Fruit fly (Drosophila melanogaster): ENCODE data around the gene kibra.

Gene kibra

DNA sequence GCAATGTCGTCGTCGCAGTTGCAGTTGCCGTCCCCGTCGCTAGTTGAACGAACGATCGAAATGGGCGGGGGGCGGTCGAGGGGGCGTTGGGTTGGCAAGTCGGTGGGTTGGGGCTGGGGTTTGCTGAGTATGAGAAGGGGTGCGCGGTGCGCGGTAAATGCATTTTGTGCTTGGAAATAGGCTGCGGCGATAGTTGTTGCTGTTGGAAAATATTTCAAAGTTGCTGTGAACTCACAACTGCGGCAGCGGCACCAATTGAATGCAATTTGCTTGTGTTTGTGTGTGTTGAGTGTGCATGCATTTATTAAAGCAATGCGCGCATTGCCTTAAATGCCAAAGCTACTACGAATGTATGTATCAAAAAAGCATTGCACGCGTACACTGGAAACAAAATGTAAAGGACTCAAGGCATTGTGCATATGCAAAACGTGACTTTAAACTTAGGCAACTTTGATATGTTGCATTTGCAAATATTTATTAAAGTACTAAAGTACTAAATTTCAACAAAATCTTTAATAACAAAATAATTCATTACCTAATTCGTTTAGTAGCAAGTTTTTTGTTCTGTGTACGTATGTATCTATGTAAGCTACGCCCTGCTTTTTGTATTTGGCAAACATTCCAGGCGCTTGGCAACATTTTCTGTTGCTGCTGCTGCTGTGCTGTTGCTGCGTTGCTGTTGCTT, 9.0 kb downstream of the kibra start:
- TF ChIP-seq Ets98B (GFP tag; IDR thresholded peaks at IDR 0.05) = peak; percentile 97
- peak; percentile 78 for TF ChIP-seq gl (tag; optimal IDR thresholded peaks at IDR 0.05)
- peak; percentile 94 for TF ChIP-seq Pif1A (GFP tag; optimal IDR thresholded peaks at IDR 0.05)
- TF ChIP-seq CG8159 (tag; optimal IDR thresholded peaks at IDR 0.05) = peak; percentile 88
- TF ChIP-seq CG12605 (GFP tag; IDR thresholded peaks at IDR 0.05) = peak; percentile 95
- TF ChIP-seq CG13204 (GFP tag; optimal IDR thresholded peaks at IDR 0.05) = peak; percentile 56
- TF ChIP-seq Snoo (tag; optimal IDR thresholded peaks at IDR 0.05) = peak; percentile 33
- peak; percentile 98 for TF ChIP-seq CG14655 (GFP tag; optimal IDR thresholded peaks at IDR 0.05)
- peak; percentile 90 for TF ChIP-seq D1 (tag; optimal IDR thresholded peaks at IDR 0.05)
- peak; percentile 96 for TF ChIP-seq rn (GFP tag; IDR thresholded peaks at IDR 0.05)
- peak; percentile 88 for TF ChIP-seq CG15710 (tag; optimal IDR thresholded peaks at IDR 0.05)
- peak; percentile 96 for TF ChIP-seq fd96Ca (GFP tag; IDR thresholded peaks at IDR 0.05)
- peak; percentile 99 for TF ChIP-seq CG4496 (GFP tag; IDR thresholded peaks at IDR 0.05)
- peak; percentile 83 for TF ChIP-seq CG10348 (GFP tag; IDR thresholded peaks at IDR 0.05)
- peak; percentile 98 for TF ChIP-seq CG8301 (tag; optimal IDR thresholded peaks at IDR 0.05)
- peak; percentile 92 for TF ChIP-seq Pif1B (GFP tag; optimal IDR thresholded peaks at IDR 0.05)
- TF ChIP-seq CG17806 (tag; optimal IDR thresholded peaks at IDR 0.05) = peak; percentile 94
- TF ChIP-seq CG32121 (GFP tag; IDR thresholded peaks at IDR 0.05) = peak; percentile 98
- TF ChIP-seq CG9948 (tag; optimal IDR thresholded peaks at IDR 0.05) = peak; percentile 97
- peak; percentile 79 for TF ChIP-seq EcR (GFP tag; optimal IDR thresholded peaks at IDR 0.05)
- TF ChIP-seq CG34367 (tag; optimal IDR thresholded peaks at IDR 0.05) = peak; percentile 93

DNA sequence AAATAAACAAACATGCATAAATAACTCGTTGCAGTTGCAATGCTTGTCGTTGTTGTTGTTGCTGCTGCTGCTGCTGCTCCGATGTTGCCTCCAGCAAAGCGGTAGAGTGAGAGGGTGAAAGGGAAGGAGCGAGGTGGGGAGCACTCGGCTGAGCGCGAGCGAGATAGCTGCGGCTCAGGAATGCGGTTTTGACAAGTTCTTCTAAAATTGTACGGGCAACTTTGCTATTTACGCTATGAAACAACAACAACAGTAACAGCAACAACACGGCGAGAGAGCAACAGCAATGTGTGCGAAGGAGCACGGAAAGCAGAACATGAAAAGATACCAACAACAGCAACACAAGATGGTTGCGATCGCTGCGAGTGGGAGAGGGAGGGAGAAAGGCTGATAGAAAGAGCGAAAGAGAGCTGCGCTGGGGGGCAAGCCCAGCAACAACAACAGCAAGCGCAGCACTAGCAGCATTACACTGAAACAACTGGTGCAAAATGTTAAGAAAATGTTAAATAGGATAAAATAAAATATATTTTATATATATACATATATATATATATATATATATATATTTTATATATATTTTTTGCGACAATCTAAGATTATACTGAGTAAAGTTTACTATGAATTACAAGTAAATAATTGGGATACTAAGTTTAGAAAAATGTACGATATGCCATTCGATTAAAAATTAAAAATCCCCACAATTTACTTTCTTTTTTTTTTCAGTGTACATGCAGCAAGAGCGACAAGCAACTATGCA, 9.7 kb downstream of the kibra start:
- TF ChIP-seq gl (tag; optimal IDR thresholded peaks at IDR 0.05) = peak; percentile 72
- peak; percentile 78 for TF ChIP-seq CG13204 (GFP tag; optimal IDR thresholded peaks at IDR 0.05)
- 0 out of 2 replicates have a peak, but pooled peaks have one; percentile 13 for TF ChIP-seq rn (GFP tag; IDR thresholded peaks at IDR 0.05)
- no peak for TF ChIP-seq Pif1B (GFP tag; optimal IDR thresholded peaks at IDR 0.05)
- TF ChIP-seq fd96Ca (GFP tag; IDR thresholded peaks at IDR 0.05) = peak; percentile 75
- TF ChIP-seq CG8159 (tag; optimal IDR thresholded peaks at IDR 0.05) = peak; percentile 94
- peak; percentile 95 for TF ChIP-seq CG8301 (tag; optimal IDR thresholded peaks at IDR 0.05)
- peak; percentile 92 for TF ChIP-seq CG17806 (tag; optimal IDR thresholded peaks at IDR 0.05)
- TF ChIP-seq CG14655 (GFP tag; optimal IDR thresholded peaks at IDR 0.05) = peak; percentile 81
- TF ChIP-seq CG34367 (tag; optimal IDR thresholded peaks at IDR 0.05) = peak; percentile 63
- peak; percentile 92 for TF ChIP-seq CG9948 (tag; optimal IDR thresholded peaks at IDR 0.05)
- TF ChIP-seq Ets98B (GFP tag; IDR thresholded peaks at IDR 0.05) = peak; percentile 45
- peak; percentile 88 for TF ChIP-seq EcR (GFP tag; optimal IDR thresholded peaks at IDR 0.05)
- TF ChIP-seq Snoo (tag; optimal IDR thresholded peaks at IDR 0.05) = peak; percentile 35
- TF ChIP-seq Pif1A (GFP tag; optimal IDR thresholded peaks at IDR 0.05) = no peak
- TF ChIP-seq CG10348 (GFP tag; IDR thresholded peaks at IDR 0.05) = no peak
- TF ChIP-seq CG12605 (GFP tag; IDR thresholded peaks at IDR 0.05) = 0 out of 2 replicates have a peak, but pooled peaks have one; percentile 8
- TF ChIP-seq CG4496 (GFP tag; IDR thresholded peaks at IDR 0.05) = peak; percentile 76; the same call in 2 of the 3 replicates
- TF ChIP-seq CG32121 (GFP tag; IDR thresholded peaks at IDR 0.05) = peak; percentile 38
- peak; percentile 45 for TF ChIP-seq D1 (tag; optimal IDR thresholded peaks at IDR 0.05)
- peak; percentile 80 for TF ChIP-seq CG15710 (tag; optimal IDR thresholded peaks at IDR 0.05)

DNA sequence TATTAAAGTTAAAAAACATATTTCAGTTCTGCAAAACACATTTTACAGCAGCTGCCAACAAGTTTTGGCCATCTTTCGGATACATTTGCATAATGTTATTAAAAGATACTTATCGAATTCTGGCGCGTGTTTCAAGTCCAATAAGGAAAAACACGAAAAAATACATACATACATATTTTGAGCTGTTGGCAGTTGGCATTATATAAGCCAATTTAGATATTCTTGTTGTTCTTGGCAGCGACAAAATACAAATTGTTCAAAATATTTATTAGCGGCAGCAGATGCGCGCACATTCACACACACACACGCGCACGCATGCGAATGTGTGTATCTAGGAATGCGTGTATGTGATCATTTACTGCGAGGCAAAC, 10.3 kb downstream of the kibra start:
- TF ChIP-seq CG8159 (tag; optimal IDR thresholded peaks at IDR 0.05) (no peak), Snoo (tag; optimal IDR thresholded peaks at IDR 0.05) (no peak), CG17806 (tag; optimal IDR thresholded peaks at IDR 0.05) (no peak), CG8301 (tag; optimal IDR thresholded peaks at IDR 0.05) (no peak), CG15710 (tag; optimal IDR thresholded peaks at IDR 0.05) (no peak), D1 (tag; optimal IDR thresholded peaks at IDR 0.05) (peak; percentile 21)

DNA sequence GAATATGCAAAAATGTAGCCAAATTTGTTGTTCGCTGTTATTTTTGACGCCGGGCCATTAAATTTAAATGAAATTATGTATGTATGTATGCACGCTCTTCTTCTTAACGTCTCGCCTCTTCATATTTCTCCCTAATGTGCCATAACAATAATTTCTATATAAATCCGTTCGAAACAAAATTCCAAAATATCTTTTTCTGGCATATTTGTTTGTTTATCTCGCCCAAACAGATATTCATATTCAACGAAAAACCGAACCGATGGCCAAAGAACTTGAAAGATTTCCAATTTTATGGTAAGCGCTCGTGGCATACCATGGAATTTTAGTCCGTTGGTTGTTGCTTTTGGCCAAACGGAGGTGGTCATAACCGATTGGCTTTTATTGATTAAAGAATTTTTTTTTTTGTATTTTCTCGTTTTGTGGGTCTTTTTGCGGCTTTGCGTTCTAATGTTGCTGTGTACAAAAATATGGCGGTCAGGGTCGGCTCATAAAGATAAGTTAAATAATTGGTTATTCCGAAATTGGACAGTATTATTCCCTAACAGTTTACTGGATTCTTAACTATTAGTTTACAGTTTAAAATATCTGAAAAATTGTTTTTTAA, 10.8 kb downstream of the kibra start:
- no peak for TF ChIP-seq CG9948 (tag; optimal IDR thresholded peaks at IDR 0.05)
- TF ChIP-seq Pif1B (GFP tag; optimal IDR thresholded peaks at IDR 0.05) = no peak

DNA sequence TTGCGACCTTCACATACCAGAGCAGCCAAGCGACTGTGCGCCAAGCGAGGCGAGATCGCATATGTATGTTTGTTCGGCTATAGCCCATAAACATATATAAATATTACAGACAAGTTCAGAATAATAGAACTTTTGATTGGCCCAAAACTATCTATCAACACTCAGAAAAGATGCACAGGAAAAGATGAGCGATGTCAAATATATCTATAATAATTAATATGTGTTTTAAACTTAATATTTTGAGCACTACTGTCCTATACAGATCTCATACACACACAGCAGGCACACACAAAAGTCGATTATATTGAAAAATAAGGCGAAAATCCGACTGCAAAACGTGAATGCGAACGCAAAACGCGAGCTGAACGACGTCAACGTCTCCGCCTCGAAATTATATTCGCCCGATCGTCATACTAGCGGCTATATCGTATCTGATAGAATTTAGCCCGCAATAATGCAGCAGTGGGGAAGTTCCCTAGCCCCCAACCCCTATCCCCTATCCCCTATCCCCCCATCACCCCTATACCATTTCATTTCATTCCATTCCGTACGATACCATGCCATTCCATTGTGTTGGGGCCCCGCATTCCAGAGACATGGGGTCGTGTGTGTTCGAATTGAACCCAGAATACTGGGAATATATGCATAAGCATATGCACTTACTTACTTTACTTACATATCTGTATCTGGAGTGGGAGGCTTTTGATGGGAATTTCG, 12.5 kb downstream of the kibra start:
- TF ChIP-seq CG34367 (tag; optimal IDR thresholded peaks at IDR 0.05) = peak; percentile 29
- TF ChIP-seq CG8159 (tag; optimal IDR thresholded peaks at IDR 0.05) = peak; percentile 57
- peak; percentile 42 for TF ChIP-seq Pif1A (GFP tag; optimal IDR thresholded peaks at IDR 0.05)
- peak; percentile 7 for TF ChIP-seq CG13204 (GFP tag; optimal IDR thresholded peaks at IDR 0.05)
- peak; percentile 16 for TF ChIP-seq CG14655 (GFP tag; optimal IDR thresholded peaks at IDR 0.05)
- peak; percentile 49 for TF ChIP-seq CG15710 (tag; optimal IDR thresholded peaks at IDR 0.05)
- peak; percentile 61; the same call in 2 of the 3 replicates for TF ChIP-seq CG4496 (GFP tag; IDR thresholded peaks at IDR 0.05)
- no peak for TF ChIP-seq CG8301 (tag; optimal IDR thresholded peaks at IDR 0.05)
- TF ChIP-seq rn (GFP tag; IDR thresholded peaks at IDR 0.05) = no peak
- TF ChIP-seq Pif1B (GFP tag; optimal IDR thresholded peaks at IDR 0.05) = peak; percentile 29
- peak; percentile 89 for TF ChIP-seq EcR (GFP tag; optimal IDR thresholded peaks at IDR 0.05)
- TF ChIP-seq fd96Ca (GFP tag; IDR thresholded peaks at IDR 0.05) = 0 out of 3 replicates have a peak, but pooled peaks have one; percentile 31
- TF ChIP-seq Ets98B (GFP tag; IDR thresholded peaks at IDR 0.05) = 0 out of 2 replicates have a peak, but pooled peaks have one; percentile 27
- TF ChIP-seq CG9948 (tag; optimal IDR thresholded peaks at IDR 0.05) = peak; percentile 26
- TF ChIP-seq Snoo (tag; optimal IDR thresholded peaks at IDR 0.05) = peak; percentile 23
- TF ChIP-seq CG32121 (GFP tag; IDR thresholded peaks at IDR 0.05) = peak; percentile 18; the same call in 1 of the 2 replicates
- no peak for TF ChIP-seq gl (tag; optimal IDR thresholded peaks at IDR 0.05)
- TF ChIP-seq CG10348 (GFP tag; IDR thresholded peaks at IDR 0.05) = no peak
- TF ChIP-seq CG17806 (tag; optimal IDR thresholded peaks at IDR 0.05) = peak; percentile 46
